Fruit fly (Drosophila melanogaster) whole organism, adult: ENCODE measurements around the gene peb.

ENCODE experiments used
- CG11617 ChIP-seq: fragments of 200-800 bp; sonication (Bioruptor generic); optimal IDR thresholded peaks from 2 replicates; lab custom pipeline; 2017; ENCODE audit warnings: mild to moderate bottlenecking, missing biosample characterization, missing genetic modification reagents, missing genetic modification characterization
- CG12768 ChIP-seq: fragments of 200-800 bp; sonication (Bioruptor generic); optimal IDR thresholded peaks from 2 replicates; lab custom pipeline; 2017; ENCODE audit warnings: missing biosample characterization, missing genetic modification characterization, mild to moderate bottlenecking, moderate library complexity, missing genetic modification reagents
- CG14711 ChIP-seq: fragments of 200-800 bp; sonication (Bioruptor generic); optimal IDR thresholded peaks from 2 replicates; lab custom pipeline; 2018; ENCODE audit warnings: missing biosample characterization, mild to moderate bottlenecking, missing genetic modification characterization, moderate library complexity
- CG33017 ChIP-seq: fragments of 200-800 bp; sonication (Bioruptor generic); optimal IDR thresholded peaks from 2 replicates; lab custom pipeline; 2018; ENCODE audit warnings: missing biosample characterization, mild to moderate bottlenecking, missing genetic modification characterization, moderate library complexity
- CG5204 ChIP-seq: fragments of 200-800 bp; sonication (Bioruptor generic); optimal IDR thresholded peaks from 2 replicates; lab custom pipeline; 2016; ENCODE audit warnings: missing biosample characterization, missing genetic modification characterization
- CG7045 ChIP-seq: fragments of 200-800 bp; sonication (Bioruptor generic); optimal IDR thresholded peaks from 2 replicates; lab custom pipeline; 2017; ENCODE audit warnings: missing biosample characterization, mild to moderate bottlenecking, missing genetic modification characterization
- CG7101 ChIP-seq: fragments of 200-800 bp; sonication (Bioruptor generic); optimal IDR thresholded peaks from 2 replicates; lab custom pipeline; 2018; ENCODE audit warnings: missing biosample characterization, mild to moderate bottlenecking, missing genetic modification characterization, moderate library complexity
- Clk ChIP-seq: fragments of 200-800 bp; sonication (Bioruptor generic); optimal IDR thresholded peaks from 2 replicates; lab custom pipeline; 2017; ENCODE audit warnings: missing biosample characterization, missing genetic modification characterization
- Crg-1 ChIP-seq: fragments of 200-800 bp; sonication (Bioruptor generic); optimal IDR thresholded peaks from 2 replicates; lab custom pipeline; 2016; ENCODE audit warnings: missing biosample characterization, missing genetic modification characterization
- Hr96 ChIP-seq: fragments of 200-800 bp; sonication (Bioruptor generic); optimal IDR thresholded peaks from 2 replicates; lab custom pipeline; 2016; ENCODE audit warnings: missing biosample characterization, missing genetic modification characterization
- Mnt ChIP-seq: fragments of 200-800 bp; sonication (Bioruptor generic); optimal IDR thresholded peaks from 2 replicates; lab custom pipeline; 2016; ENCODE audit warnings: missing biosample characterization, mild to moderate bottlenecking, missing genetic modification characterization
- bab1 ChIP-seq: fragments of 200-800 bp; sonication (Bioruptor generic); optimal IDR thresholded peaks from 3 replicates; lab custom pipeline; 2019; ENCODE audit warnings: missing biosample characterization, mild to moderate bottlenecking, missing genetic modification characterization, moderate library complexity
- cnc ChIP-seq, 2 experiments: fragments of >200 bp; optimal IDR thresholded peaks; 2 replicates each; lab custom pipeline; 2017
- kay ChIP-seq: fragments of 200-800 bp; sonication (Bioruptor generic); peaks from one replicate; lab custom pipeline; 2016; ENCODE audit warnings: missing biosample characterization, missing genetic modification characterization, borderline replicate concordance
- ovo ChIP-seq: fragments of 200-800 bp; sonication (Bioruptor generic); optimal IDR thresholded peaks from 2 replicates; lab custom pipeline; 2016; ENCODE audit warnings: missing biosample characterization, missing genetic modification characterization
- pad ChIP-seq: fragments of 200-800 bp; sonication (Bioruptor generic); optimal IDR thresholded peaks from 3 replicates; lab custom pipeline; 2017; ENCODE audit warnings: missing biosample characterization, missing genetic modification characterization, mild to moderate bottlenecking, moderate library complexity, missing genetic modification reagents
- tj ChIP-seq: fragments of 200-800 bp; sonication (Bioruptor generic); optimal IDR thresholded peaks from 3 replicates; lab custom pipeline; 2017; ENCODE audit warnings: missing biosample characterization, mild to moderate bottlenecking, missing genetic modification characterization, moderate library complexity
- toe ChIP-seq: fragments of 200-800 bp; sonication (Bioruptor generic); optimal IDR thresholded peaks from 2 replicates; lab custom pipeline; 2016; ENCODE audit warnings: missing biosample characterization, missing genetic modification characterization

The peb gene

DNA sequence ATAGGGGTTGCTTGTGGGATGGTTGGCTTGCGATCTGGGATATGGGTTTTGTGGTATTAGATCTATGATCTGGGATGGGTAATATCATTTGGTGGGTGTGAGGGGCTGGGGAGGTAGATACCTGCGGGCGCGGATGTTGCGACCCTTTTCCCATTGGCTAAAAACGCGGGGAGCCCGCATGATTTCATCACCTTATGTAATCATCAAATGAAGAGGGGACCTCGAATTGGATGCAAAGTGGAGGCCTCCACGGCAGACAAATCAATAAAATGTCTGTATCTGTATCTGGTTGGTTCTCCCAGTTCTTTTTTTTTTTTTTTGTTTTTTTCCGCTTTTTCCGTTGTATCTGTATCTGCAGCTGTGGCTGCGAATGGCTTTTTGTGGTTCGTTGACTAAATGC is 28.4 kb upstream of the peb start:
- no peak for TF ChIP-seq Hr96 (GFP tag; lab: Kevin White, UChicago)
- no peak for TF ChIP-seq CG7045 (GFP tag; lab: Kevin White, UChicago)
- TF ChIP-seq Clk (GFP tag; lab: Kevin White, UChicago) = no peak
- no peak for TF ChIP-seq CG11617 (GFP tag; lab: Kevin White, UChicago)
- TF ChIP-seq cnc (optimal IDR thresholded peaks at IDR 0.05; lab: Kevin White, UChicago) = no peak
- no peak for TF ChIP-seq ovo (GFP tag; lab: Kevin White, UChicago)
- TF ChIP-seq CG5204 (GFP tag; lab: Kevin White, UChicago) = no peak
- no peak for TF ChIP-seq pad (GFP tag; lab: Kevin White, UChicago)
- no peak for TF ChIP-seq Crg-1 (GFP tag; lab: Kevin White, UChicago)
- no peak for TF ChIP-seq CG12768 (GFP tag; lab: Kevin White, UChicago)
- no peak for TF ChIP-seq CG7101 (tag; lab: Kevin White, UChicago)
- no peak for TF ChIP-seq tj (GFP tag; lab: Kevin White, UChicago)
- TF ChIP-seq kay (GFP tag; lab: Kevin White, UChicago) = no peak
- no peak for TF ChIP-seq toe (GFP tag; lab: Kevin White, UChicago)
- no peak for TF ChIP-seq bab1 (GFP tag; lab: Kevin White, UChicago)

DNA sequence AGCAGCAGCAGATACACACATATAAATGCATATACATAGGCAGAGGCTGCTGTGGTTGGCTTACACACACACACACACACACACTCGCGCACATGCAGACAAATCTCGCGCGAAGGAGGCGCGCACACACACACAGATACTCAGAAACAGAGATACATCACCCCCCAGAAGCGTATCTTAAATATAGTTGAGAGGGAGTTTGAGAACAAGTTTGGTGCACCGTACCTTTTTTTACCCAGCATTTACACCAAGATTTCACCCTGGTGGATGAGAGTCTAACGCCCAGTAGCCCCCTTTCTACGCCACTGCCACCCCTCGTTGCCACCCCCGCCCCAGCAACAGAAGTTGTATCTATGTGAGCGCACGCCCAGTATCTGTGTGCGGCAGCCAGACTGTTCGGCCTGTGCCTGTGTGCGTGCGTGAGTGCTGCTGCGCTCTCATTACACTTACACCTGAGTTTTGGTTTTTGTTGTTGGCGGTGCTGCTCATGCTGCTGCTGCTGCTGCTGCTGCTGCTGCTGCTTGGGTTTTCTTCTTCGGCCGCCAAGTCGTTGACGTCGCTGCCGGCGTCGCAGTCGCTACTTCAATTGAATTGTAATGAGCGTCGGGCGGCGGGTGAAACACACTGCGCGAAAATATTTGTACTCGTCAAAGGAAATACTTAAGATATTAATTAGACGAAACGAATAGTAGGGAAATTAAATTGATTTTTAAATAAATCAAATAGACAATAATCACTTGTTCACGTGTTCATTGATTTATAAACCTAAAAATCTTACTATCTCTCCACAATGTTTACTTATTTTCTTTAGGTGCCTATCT is 27.2 kb upstream of the peb start:
- TF ChIP-seq CG33017 (tag; lab: Kevin White, UChicago) (no peak), CG11617 (GFP tag; lab: Kevin White, UChicago) (peak; percentile 3), CG12768 (GFP tag; lab: Kevin White, UChicago) (no peak), CG7101 (tag; lab: Kevin White, UChicago) (peak; percentile 18), pad (GFP tag; lab: Kevin White, UChicago) (peak; percentile 32), bab1 (GFP tag; lab: Kevin White, UChicago) (peak; percentile 78)

- TF ChIP-seq bab1 (GFP tag; lab: Kevin White, UChicago) = peak; percentile 28
- TF ChIP-seq tj (GFP tag; lab: Kevin White, UChicago) = peak; percentile 55
- TF ChIP-seq CG11617 (GFP tag; lab: Kevin White, UChicago) = no peak
- no peak for TF ChIP-seq pad (GFP tag; lab: Kevin White, UChicago)
These were observed 26.6 kb upstream of the peb start for dm6 chrX:4590772-4591064.

- no peak for TF ChIP-seq CG7045 (GFP tag; lab: Kevin White, UChicago)
- TF ChIP-seq Mnt (GFP tag; lab: Kevin White, UChicago) = no peak
- TF ChIP-seq cnc (optimal IDR thresholded peaks at IDR 0.05; lab: Kevin White, UChicago) = no peak
- no peak for TF ChIP-seq Clk (GFP tag; lab: Kevin White, UChicago)
- no peak for TF ChIP-seq ovo (GFP tag; lab: Kevin White, UChicago)
- no peak for TF ChIP-seq toe (GFP tag; lab: Kevin White, UChicago)
These were observed 25.1 kb upstream of the peb start for dm6 chrX:4592258-4592657.

DNA sequence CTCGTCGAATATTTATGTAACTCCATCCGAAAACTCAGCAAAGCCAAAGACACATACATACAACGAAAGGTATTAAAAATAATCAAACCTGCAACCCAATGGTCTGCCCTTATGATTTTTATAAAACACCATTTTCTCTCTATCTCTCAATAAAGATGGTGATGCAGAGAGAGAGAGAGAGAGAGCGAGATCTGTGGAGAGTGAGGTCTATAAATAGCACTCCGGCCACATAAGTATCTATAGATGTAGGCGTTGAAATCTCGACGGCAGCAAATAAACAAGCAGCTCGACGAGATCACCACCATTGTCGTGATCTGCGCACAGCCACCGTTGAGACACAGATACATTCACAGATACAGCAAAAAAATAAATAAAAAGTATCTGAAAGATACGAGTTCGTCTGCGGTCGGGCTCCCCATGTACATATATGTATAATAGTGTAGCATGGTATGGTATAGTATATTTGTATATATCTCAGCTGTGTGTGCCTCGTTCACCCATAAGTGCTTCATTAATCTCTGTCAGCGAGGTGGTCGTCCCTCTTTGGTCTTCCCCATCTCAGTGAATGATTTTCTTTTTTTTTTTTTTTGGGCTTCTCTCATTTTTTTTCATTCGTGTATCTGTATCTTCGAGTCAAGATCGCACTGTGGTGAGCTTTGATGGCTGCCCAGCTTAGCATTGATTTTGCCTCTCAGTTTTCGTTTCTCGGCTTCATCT is 20.7 kb upstream of the peb start:
- TF ChIP-seq ovo (GFP tag; lab: Kevin White, UChicago) = no peak
- TF ChIP-seq kay (GFP tag; lab: Kevin White, UChicago) = peak; percentile 23

dm6 chrX:4599897-4600469 is 17.4 kb upstream of the peb start:
- TF ChIP-seq CG33017 (tag; lab: Kevin White, UChicago) (no peak), CG7101 (tag; lab: Kevin White, UChicago) (no peak), CG7045 (GFP tag; lab: Kevin White, UChicago) (no peak), toe (GFP tag; lab: Kevin White, UChicago) (no peak), Crg-1 (GFP tag; lab: Kevin White, UChicago) (no peak), kay (GFP tag; lab: Kevin White, UChicago) (no peak)

DNA sequence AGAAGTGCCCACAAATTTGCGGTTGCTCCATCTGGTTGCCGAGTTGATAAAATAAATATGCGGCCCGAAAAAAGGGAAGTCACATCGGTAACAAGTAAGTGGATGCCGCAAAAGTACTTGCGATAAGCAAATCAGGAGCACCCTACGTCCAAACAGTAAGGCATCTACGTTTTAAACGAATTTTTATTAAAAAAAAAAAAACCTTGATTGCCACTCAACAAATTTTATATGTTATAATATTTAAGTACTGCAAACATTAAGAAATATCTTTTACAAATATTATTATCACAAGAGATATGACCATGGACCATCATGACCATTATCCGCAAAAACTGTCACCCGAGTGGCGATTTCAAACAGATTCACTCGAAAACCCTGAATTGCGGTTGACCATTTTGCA is 13.3 kb upstream of the peb start:
- TF ChIP-seq CG7045 (GFP tag; lab: Kevin White, UChicago) = no peak
- peak; percentile 10 for TF ChIP-seq CG14711

DNA sequence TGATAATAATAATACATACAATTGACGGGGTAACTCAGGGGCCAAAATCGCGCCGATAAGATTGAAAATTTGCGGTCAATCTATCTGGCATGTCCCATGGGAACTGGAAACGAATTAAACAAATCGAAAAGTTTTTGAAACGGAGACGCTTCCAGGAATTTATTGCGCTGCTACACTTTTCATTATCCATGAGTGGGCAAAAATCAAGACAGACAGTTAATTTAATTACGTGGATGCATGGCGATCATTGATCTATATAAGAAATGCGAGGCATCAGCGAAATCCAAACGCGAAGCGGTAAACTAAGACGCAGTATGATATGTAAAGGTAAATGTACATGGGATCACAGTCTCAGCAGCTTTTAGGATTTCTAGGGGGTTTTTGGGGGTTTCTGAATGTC is 12.8 kb upstream of the peb start:
- no peak for TF ChIP-seq CG7101 (tag; lab: Kevin White, UChicago)
- peak; percentile 90 for TF ChIP-seq tj (GFP tag; lab: Kevin White, UChicago)
- no peak for TF ChIP-seq ovo (GFP tag; lab: Kevin White, UChicago)
